Worm (Caenorhabditis elegans): Measurements from ENCODE around the gene mec-1.

DNA sequence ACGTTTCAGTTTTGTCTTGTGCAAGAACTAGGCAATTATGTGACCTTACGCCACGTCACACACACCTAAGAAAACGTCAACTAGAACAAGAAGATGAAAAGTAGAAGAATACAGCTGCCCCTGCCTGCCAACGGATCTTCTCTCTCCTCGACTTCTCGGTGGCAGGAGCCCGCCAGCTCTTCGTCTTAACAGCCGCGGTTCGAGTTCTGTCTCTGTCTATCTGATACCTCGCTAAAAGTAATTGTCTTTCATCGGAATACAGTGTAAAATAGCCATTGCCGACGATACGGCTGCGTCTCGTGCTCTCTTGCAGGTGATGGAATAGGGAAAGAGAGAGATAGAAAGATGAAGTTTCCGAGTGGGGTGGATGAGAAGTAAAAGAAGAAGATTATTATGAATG is 26.1 kb upstream of the mec-1 start:
- TF ChIP-seq ama-1 (optimal IDR thresholded peaks at IDR 0.05) (no peak), elt-2 (tag; optimal IDR thresholded peaks at IDR 0.05) (no peak), ceh-8 (GFP tag; optimal IDR thresholded peaks at IDR 0.05) (no peak), lsy-2 (tag; optimal IDR thresholded peaks at IDR 0.05) (no peak), mep-1 (tag; optimal IDR thresholded peaks at IDR 0.05) (peak; percentile 3), ceh-90 (tag; optimal IDR thresholded peaks at IDR 0.05) (no peak), nhr-11 (tag; optimal IDR thresholded peaks at IDR 0.05) (no peak), egl-27 (tag; optimal IDR thresholded peaks at IDR 0.05) (no peak), pqm-1 (tag; optimal IDR thresholded peaks at IDR 0.05) (no peak), nhr-28 (tag; optimal IDR thresholded peaks at IDR 0.05) (no peak), ces-1 (GFP tag; optimal IDR thresholded peaks at IDR 0.05) (no peak), mdl-1 (tag; optimal IDR thresholded peaks at IDR 0.05) (no peak)
